Worm (Caenorhabditis elegans): ENCODE data around the gene Y37E11B.7.
A peak's percentile ranks its signal among the peaks of the same experiment; 100 is the strongest.

Gene Y37E11B.7

ce11 chrIV:3621805-3622355 is 21.9 kb upstream of the Y37E11B.7 start:
- TF ChIP-seq F13C5.2 (tag; optimal IDR thresholded peaks at IDR 0.05) (no peak), tbx-11 (GFP tag; IDR thresholded peaks at IDR 0.05) (no peak), ceh-36 (tag; optimal IDR thresholded peaks at IDR 0.05) (no peak), hmg-4 (GFP tag; optimal IDR thresholded peaks at IDR 0.05) (no peak), sea-1 (GFP tag; conservative IDR thresholded peaks at IDR 0.05) (no peak), aly-1 (tag; optimal IDR thresholded peaks at IDR 0.05) (no peak), scrt-1 (GFP tag; IDR thresholded peaks at IDR 0.05) (no peak), tra-4 (tag; optimal IDR thresholded peaks at IDR 0.05) (no peak), hnd-1 (tag; optimal IDR thresholded peaks at IDR 0.05) (no peak), flt-1 (GFP tag; IDR thresholded peaks at IDR 0.05) (no peak), ceh-13 (GFP tag; optimal IDR thresholded peaks at IDR 0.05) (no peak), B0310.2 (tag; optimal IDR thresholded peaks at IDR 0.05) (no peak), pes-1 (GFP tag; IDR thresholded peaks at IDR 0.05) (no peak), hmbx-1 (tag; optimal IDR thresholded peaks at IDR 0.05) (no peak), ama-1 (optimal IDR thresholded peaks at IDR 0.05) (no peak), tbx-37 (GFP tag; conservative IDR thresholded peaks at IDR 0.05) (no peak), ets-7 (tag; optimal IDR thresholded peaks at IDR 0.05) (no peak)

DNA sequence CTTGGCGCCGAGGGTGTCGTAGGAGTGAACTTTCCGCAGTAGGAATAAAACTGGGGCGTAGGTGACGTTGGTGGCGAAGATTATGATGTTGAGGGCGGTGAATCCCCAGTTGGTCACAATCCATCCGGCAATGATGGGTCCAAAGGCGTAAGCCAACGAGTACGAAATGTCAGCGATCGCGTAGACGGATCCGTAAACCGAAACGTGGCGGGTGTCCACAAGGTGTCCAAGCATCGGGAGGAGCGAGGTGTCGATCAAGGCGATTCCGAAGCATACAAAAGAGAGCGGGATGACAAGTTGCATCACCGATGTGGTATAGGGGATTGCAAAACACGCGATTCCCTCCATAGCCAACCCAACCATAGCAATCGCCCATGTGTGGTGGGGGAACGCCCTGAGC is 18.8 kb upstream of the Y37E11B.7 start:
- TF ChIP-seq tbx-37 (GFP tag; conservative IDR thresholded peaks at IDR 0.05): no peak
- no peak for TF ChIP-seq hmg-4 (GFP tag; optimal IDR thresholded peaks at IDR 0.05)
- no peak for TF ChIP-seq ceh-36 (tag; optimal IDR thresholded peaks at IDR 0.05)
- no peak for TF ChIP-seq B0310.2 (tag; optimal IDR thresholded peaks at IDR 0.05)
- TF ChIP-seq pes-1 (GFP tag; IDR thresholded peaks at IDR 0.05): no peak
- TF ChIP-seq sea-1 (GFP tag; conservative IDR thresholded peaks at IDR 0.05): no peak
- TF ChIP-seq F13C5.2 (tag; optimal IDR thresholded peaks at IDR 0.05): no peak
- no peak for TF ChIP-seq ceh-13 (GFP tag; optimal IDR thresholded peaks at IDR 0.05)
- TF ChIP-seq aly-1 (tag; optimal IDR thresholded peaks at IDR 0.05): no peak
- no peak for TF ChIP-seq flt-1 (GFP tag; IDR thresholded peaks at IDR 0.05)
- no peak for TF ChIP-seq hnd-1 (tag; optimal IDR thresholded peaks at IDR 0.05)
- TF ChIP-seq tra-4 (tag; optimal IDR thresholded peaks at IDR 0.05): no peak
- TF ChIP-seq hmbx-1 (tag; optimal IDR thresholded peaks at IDR 0.05): no peak
- no peak for TF ChIP-seq scrt-1 (GFP tag; IDR thresholded peaks at IDR 0.05)
- TF ChIP-seq tbx-11 (GFP tag; IDR thresholded peaks at IDR 0.05): no peak
- TF ChIP-seq ets-7 (tag; optimal IDR thresholded peaks at IDR 0.05): no peak

DNA sequence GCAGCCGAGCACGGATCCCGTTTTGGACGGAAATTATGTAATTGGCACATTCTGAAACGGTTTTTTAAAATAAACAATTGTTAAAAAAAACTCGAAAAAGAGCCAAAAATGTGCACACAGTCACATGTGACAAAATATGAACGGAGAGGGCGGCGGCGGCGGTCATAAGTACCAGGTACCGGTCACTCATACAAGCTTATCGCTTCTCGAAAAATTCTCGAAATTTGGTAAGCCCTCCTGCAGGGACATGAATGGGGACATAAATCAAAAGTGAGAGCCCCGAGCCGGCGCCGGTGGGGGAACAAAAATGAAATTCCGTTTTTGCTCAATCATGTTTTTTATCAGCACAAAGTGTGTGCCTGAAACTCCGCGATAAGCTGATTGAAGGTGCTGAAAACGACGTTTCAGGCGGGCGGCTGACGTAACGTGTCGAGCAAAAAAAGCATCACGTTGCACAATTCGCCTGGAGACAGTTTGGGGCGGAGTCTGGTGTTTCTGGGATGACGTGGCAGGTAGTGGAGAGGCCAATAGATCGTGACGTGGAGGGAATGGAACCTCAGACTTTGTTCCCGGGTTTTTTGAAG is 13.2 kb upstream of the Y37E11B.7 start, which contains the start of gene ltah-1.2:
Gene ltah-1.2, minus strand, starts transcription at position 51 of the 584 bp plus-strand sequence.
- no peak for TF ChIP-seq hmbx-1 (tag; optimal IDR thresholded peaks at IDR 0.05)
- no peak for TF ChIP-seq hnd-1 (tag; optimal IDR thresholded peaks at IDR 0.05)
- no peak for TF ChIP-seq F13C5.2 (tag; optimal IDR thresholded peaks at IDR 0.05)
- no peak for TF ChIP-seq tra-4 (tag; optimal IDR thresholded peaks at IDR 0.05)
- TF ChIP-seq ceh-13 (GFP tag; optimal IDR thresholded peaks at IDR 0.05): no peak
- TF ChIP-seq tbx-37 (GFP tag; conservative IDR thresholded peaks at IDR 0.05): no peak
- no peak for TF ChIP-seq ama-1 (optimal IDR thresholded peaks at IDR 0.05)
- no peak for TF ChIP-seq scrt-1 (GFP tag; IDR thresholded peaks at IDR 0.05)
- TF ChIP-seq pes-1 (GFP tag; IDR thresholded peaks at IDR 0.05): no peak
- TF ChIP-seq sea-1 (GFP tag; conservative IDR thresholded peaks at IDR 0.05): no peak
- no peak for TF ChIP-seq tbx-11 (GFP tag; IDR thresholded peaks at IDR 0.05)
- TF ChIP-seq ceh-36 (tag; optimal IDR thresholded peaks at IDR 0.05): no peak
- no peak for TF ChIP-seq aly-1 (tag; optimal IDR thresholded peaks at IDR 0.05)
- TF ChIP-seq hmg-4 (GFP tag; optimal IDR thresholded peaks at IDR 0.05): no peak
- no peak for TF ChIP-seq ets-7 (tag; optimal IDR thresholded peaks at IDR 0.05)
- no peak for TF ChIP-seq B0310.2 (tag; optimal IDR thresholded peaks at IDR 0.05)
- no peak for TF ChIP-seq flt-1 (GFP tag; IDR thresholded peaks at IDR 0.05)

DNA sequence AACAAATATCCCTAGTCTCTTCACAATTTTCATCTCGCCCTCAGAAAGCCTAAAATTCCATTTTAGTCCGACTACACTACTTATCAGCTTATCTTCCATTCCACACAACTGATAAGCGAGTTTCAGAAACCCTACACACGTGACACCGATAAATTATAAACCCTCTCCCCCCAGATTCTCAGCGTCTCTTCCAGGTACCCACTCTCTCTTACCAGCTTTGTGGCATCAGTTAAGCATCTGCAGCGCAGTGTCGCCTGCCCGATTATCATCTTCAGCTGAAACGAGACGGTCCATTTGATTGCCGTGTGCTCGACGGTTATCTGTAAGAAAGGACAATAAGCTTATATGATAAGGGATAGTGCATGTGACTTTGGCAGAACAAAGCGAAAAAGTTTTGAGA is 11.9 kb upstream of the Y37E11B.7 start:
- no peak for TF ChIP-seq scrt-1 (GFP tag; IDR thresholded peaks at IDR 0.05)
- TF ChIP-seq B0310.2 (tag; optimal IDR thresholded peaks at IDR 0.05): no peak
- no peak for TF ChIP-seq flt-1 (GFP tag; IDR thresholded peaks at IDR 0.05)
- no peak for TF ChIP-seq hnd-1 (tag; optimal IDR thresholded peaks at IDR 0.05)
- TF ChIP-seq tbx-11 (GFP tag; IDR thresholded peaks at IDR 0.05): no peak
- TF ChIP-seq ama-1 (optimal IDR thresholded peaks at IDR 0.05): no peak
- no peak for TF ChIP-seq ceh-13 (GFP tag; optimal IDR thresholded peaks at IDR 0.05)
- no peak for TF ChIP-seq sea-1 (GFP tag; conservative IDR thresholded peaks at IDR 0.05)
- TF ChIP-seq hmg-4 (GFP tag; optimal IDR thresholded peaks at IDR 0.05): no peak
- no peak for TF ChIP-seq hmbx-1 (tag; optimal IDR thresholded peaks at IDR 0.05)
- TF ChIP-seq ceh-36 (tag; optimal IDR thresholded peaks at IDR 0.05): no peak
- no peak for TF ChIP-seq tra-4 (tag; optimal IDR thresholded peaks at IDR 0.05)
- no peak for TF ChIP-seq ets-7 (tag; optimal IDR thresholded peaks at IDR 0.05)
- no peak for TF ChIP-seq F13C5.2 (tag; optimal IDR thresholded peaks at IDR 0.05)
- TF ChIP-seq tbx-37 (GFP tag; conservative IDR thresholded peaks at IDR 0.05): no peak
- TF ChIP-seq pes-1 (GFP tag; IDR thresholded peaks at IDR 0.05): no peak
- TF ChIP-seq aly-1 (tag; optimal IDR thresholded peaks at IDR 0.05): no peak

DNA sequence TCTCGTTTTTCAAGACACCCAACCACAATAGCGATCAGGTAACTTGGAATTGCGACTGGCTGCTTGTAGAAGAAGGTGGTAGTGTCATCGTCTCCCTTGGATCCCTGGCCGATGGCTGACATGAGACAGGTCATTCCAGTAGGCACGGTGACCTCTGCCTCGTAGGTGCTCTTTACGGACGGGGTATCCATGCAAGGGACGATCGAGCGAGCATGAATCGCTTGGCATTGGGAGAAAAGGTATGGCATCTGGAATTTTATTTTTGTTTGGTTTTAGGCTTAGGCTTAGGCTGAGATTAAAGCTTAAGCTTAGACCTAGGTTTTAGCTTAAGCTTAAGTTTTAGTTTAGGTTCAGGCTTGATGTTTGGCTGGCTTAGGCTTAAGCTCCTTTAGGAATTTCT is 11.0 kb upstream of the Y37E11B.7 start:
- no peak for TF ChIP-seq F13C5.2 (tag; optimal IDR thresholded peaks at IDR 0.05)
- TF ChIP-seq pes-1 (GFP tag; IDR thresholded peaks at IDR 0.05): no peak
- TF ChIP-seq sea-1 (GFP tag; conservative IDR thresholded peaks at IDR 0.05): no peak

DNA sequence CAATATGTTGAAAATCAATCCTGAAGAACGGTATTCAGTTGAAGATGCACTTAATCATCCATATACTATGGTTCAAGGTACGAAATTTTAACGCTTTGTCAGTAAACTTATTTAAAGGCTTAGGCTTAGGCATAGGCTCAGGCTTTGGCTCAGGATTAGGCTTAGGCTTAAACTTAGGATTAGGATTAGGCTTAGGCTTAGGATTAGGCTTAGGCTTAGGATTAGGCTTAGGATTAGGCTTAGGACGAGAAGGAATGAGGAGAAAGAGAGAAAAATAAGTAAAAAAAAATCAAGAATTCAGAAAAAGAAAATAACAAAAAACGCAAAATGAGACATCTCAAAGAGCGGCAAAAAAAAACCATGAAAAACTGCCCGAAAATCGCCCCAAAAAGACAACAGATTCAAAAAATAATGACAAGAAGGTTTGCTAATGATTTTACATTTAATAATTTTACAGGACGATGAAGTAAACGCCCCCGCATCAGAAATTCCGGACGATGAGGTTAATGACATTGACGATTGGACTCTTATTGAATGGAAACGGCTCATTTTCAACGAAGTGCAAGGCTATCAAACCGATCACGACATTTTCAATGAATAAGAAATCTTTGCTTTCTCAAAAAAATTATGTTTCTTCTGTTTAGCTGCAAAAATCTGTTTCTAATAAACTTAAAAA is 8.7 kb upstream of the Y37E11B.7 start:
- TF ChIP-seq pes-1 (GFP tag; IDR thresholded peaks at IDR 0.05) (no peak), ama-1 (optimal IDR thresholded peaks at IDR 0.05) (no peak), flt-1 (GFP tag; IDR thresholded peaks at IDR 0.05) (no peak), ceh-36 (tag; optimal IDR thresholded peaks at IDR 0.05) (peak; percentile 89)

DNA sequence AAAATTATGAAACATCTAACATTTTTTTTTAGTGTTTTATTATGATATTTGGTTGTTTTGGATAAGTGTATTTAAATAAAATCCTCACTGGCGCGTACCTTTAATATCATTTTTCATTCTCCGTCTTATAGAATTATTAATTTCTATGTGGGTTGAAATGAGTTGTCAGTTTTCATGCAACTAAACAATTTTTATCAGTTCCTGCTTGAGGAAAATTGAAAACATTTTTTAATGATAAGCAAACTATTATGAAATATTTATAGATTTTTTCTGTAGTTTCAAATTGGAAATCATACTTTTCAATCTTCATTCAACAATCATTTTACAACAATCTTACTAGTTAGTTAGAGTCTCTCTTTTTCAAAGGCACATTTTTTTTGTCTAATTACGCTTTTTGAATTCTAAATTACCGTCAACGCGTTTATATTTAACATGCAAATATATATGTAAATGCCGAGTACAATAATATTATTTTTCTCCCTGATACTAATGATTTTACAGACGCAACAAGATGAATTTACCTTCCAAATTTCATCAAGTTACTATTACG is 6.4 kb upstream of the Y37E11B.7 start, which contains the start of the genes Y37E11B.10 and kgb-2:
Gene Y37E11B.10, minus strand, starts transcription at position 182 of the 550 bp plus-strand sequence.
Gene kgb-2, plus strand, starts transcription at position 500 of the 550 bp plus-strand sequence.
- TF ChIP-seq tbx-11 (GFP tag; IDR thresholded peaks at IDR 0.05) (no peak), flt-1 (GFP tag; IDR thresholded peaks at IDR 0.05) (no peak), ceh-13 (GFP tag; optimal IDR thresholded peaks at IDR 0.05) (no peak), ama-1 (optimal IDR thresholded peaks at IDR 0.05) (no peak), aly-1 (tag; optimal IDR thresholded peaks at IDR 0.05) (no peak), ceh-36 (tag; optimal IDR thresholded peaks at IDR 0.05) (no peak), sea-1 (GFP tag; conservative IDR thresholded peaks at IDR 0.05) (no peak), ets-7 (tag; optimal IDR thresholded peaks at IDR 0.05) (no peak), tbx-37 (GFP tag; conservative IDR thresholded peaks at IDR 0.05) (no peak), scrt-1 (GFP tag; IDR thresholded peaks at IDR 0.05) (no peak), pes-1 (GFP tag; IDR thresholded peaks at IDR 0.05) (no peak), tra-4 (tag; optimal IDR thresholded peaks at IDR 0.05) (no peak), hnd-1 (tag; optimal IDR thresholded peaks at IDR 0.05) (no peak), hmg-4 (GFP tag; optimal IDR thresholded peaks at IDR 0.05) (no peak), hmbx-1 (tag; optimal IDR thresholded peaks at IDR 0.05) (no peak), B0310.2 (tag; optimal IDR thresholded peaks at IDR 0.05) (no peak)

All from whole organism, early embryonic.